Worm (Caenorhabditis elegans) whole organism, L1 larva: Measurements from ENCODE around the gene str-262.

Experiments
- C04F5.9 ChIP-seq: sonication (generic microtip); optimal IDR thresholded peaks from 2 replicates; lab custom pipeline; 2016; ENCODE audit warnings: missing genetic modification characterization, missing compliant biosample characterization
- F16B12.6 ChIP-seq: fragments of 150-350 bp; optimal IDR thresholded peaks from 2 replicates; lab custom pipeline; 2014; ENCODE audit warnings: missing biosample characterization, missing genetic modification characterization
- Y116A8C.19 ChIP-seq: sonication (generic microtip); optimal IDR thresholded peaks from 2 replicates; lab custom pipeline; 2016; ENCODE audit warnings: missing compliant biosample characterization, missing genetic modification characterization, borderline replicate concordance
- aha-1 ChIP-seq: fragments of 150-350 bp; optimal IDR thresholded peaks from 2 replicates; lab custom pipeline; 2014; ENCODE audit warnings: missing biosample characterization, missing genetic modification characterization
- alr-1 ChIP-seq: fragments of 200-800 bp; sonication (Bioruptor generic); optimal IDR thresholded peaks from 2 replicates; lab custom pipeline; 2018; ENCODE audit warnings: borderline replicate concordance, mild to moderate bottlenecking, missing genetic modification characterization, missing compliant biosample characterization
- blmp-1 ChIP-seq: fragments of 150-350 bp; optimal IDR thresholded peaks from 2 replicates; lab custom pipeline; 2014; ENCODE audit warnings: missing biosample characterization, missing genetic modification characterization
- ceh-63 ChIP-seq: fragments of 200-800 bp; sonication (Bioruptor generic); optimal IDR thresholded peaks from 2 replicates; lab custom pipeline; 2018; ENCODE audit warnings: mild to moderate bottlenecking, missing genetic modification characterization, missing compliant biosample characterization
- ceh-82 ChIP-seq, 3 experiments: fragments of 150-350 bp in 1 of 3; sonication (generic microtip) in 2 of 3; optimal IDR thresholded peaks; 2 replicates each; lab custom pipeline; 2014 to 2017; ENCODE audit warnings: missing biosample characterization in 3 of 3, missing genetic modification characterization in 3 of 3
- ceh-90 ChIP-seq: sonication (generic microtip); optimal IDR thresholded peaks from 2 replicates; lab custom pipeline; 2016; ENCODE audit warnings: missing genetic modification characterization, missing compliant biosample characterization
- dpl-1 ChIP-seq, 3 experiments: fragments of 150-350 bp in 2 of 3; sonication (generic microtip) in 1 of 3; optimal IDR thresholded peaks; 2 replicates each; lab custom pipeline; 2014 to 2017; ENCODE audit warnings: missing biosample characterization in 3 of 3, missing genetic modification characterization in 3 of 3, missing genetic modification reagents in 3 of 3
- dsc-1 ChIP-seq: sonication (generic microtip); optimal IDR thresholded peaks from 2 replicates; lab custom pipeline; 2016; ENCODE audit warnings: mild to moderate bottlenecking, missing genetic modification characterization, missing compliant biosample characterization
- efl-3 ChIP-seq: fragments of 200-800 bp; sonication (Bioruptor generic); optimal IDR thresholded peaks from 2 replicates; lab custom pipeline; 2018; ENCODE audit warnings: mild to moderate bottlenecking, missing genetic modification characterization, missing compliant biosample characterization
- egl-13 ChIP-seq: sonication (generic microtip); optimal IDR thresholded peaks from 2 replicates; lab custom pipeline; 2016; ENCODE audit warnings: missing genotype, missing genetic modification reagents, missing genetic modification characterization, missing compliant biosample characterization
- egl-27 ChIP-seq, 2 experiments: fragments of 150-350 bp in 1 of 2; sonication (generic microtip); optimal IDR thresholded peaks; 3 replicates each; lab custom pipeline; 2017 to 2018; ENCODE audit warnings: missing biosample characterization in 2 of 2, missing genetic modification characterization in 2 of 2, missing genetic modification reagents in 2 of 2
- elt-2 ChIP-seq: sonication (generic microtip); optimal IDR thresholded peaks from 2 replicates; lab custom pipeline; 2016; ENCODE audit warnings: missing genetic modification characterization, mild to moderate bottlenecking, inconsistent platforms, missing compliant biosample characterization, missing genetic modification reagents
- fkh-10 ChIP-seq: sonication (generic microtip); optimal IDR thresholded peaks from 2 replicates; lab custom pipeline; 2017; ENCODE audit warnings: missing biosample characterization, missing genetic modification reagents, missing genetic modification characterization
- fkh-4 ChIP-seq: sonication (generic microtip); optimal IDR thresholded peaks from 2 replicates; lab custom pipeline; 2016; ENCODE audit warnings: missing compliant biosample characterization, missing genetic modification characterization, borderline replicate concordance
- fkh-8 ChIP-seq: sonication (generic microtip); optimal IDR thresholded peaks from 2 replicates; lab custom pipeline; 2016; ENCODE audit warnings: mild to moderate bottlenecking, missing genetic modification characterization, missing compliant biosample characterization
- fos-1 ChIP-seq: fragments of 150-350 bp; optimal IDR thresholded peaks from 2 replicates; lab custom pipeline; 2014; ENCODE audit warnings: missing biosample characterization, missing genetic modification characterization
- grh-1 ChIP-seq: fragments of 200-800 bp; sonication (Bioruptor generic); IDR thresholded peaks from 2 replicates; pipeline ENCODE4 v1.3.6; 2022; ENCODE audit warnings: missing genetic modification reagents, missing genetic modification characterization, missing compliant biosample characterization
- hlh-4 ChIP-seq: sonication (generic microtip); optimal IDR thresholded peaks from 2 replicates; lab custom pipeline; 2016; ENCODE audit warnings: mild to moderate bottlenecking, missing genetic modification characterization, missing compliant biosample characterization
- hpl-2 ChIP-seq: fragments of 150-350 bp; optimal IDR thresholded peaks from 2 replicates; lab custom pipeline; 2014; ENCODE audit warnings: missing biosample characterization, missing genetic modification reagents, missing genetic modification characterization
- isw-1 ChIP-seq: fragments of 200-800 bp; sonication (Bioruptor generic); IDR thresholded peaks from 2 replicates; pipeline ENCODE4 v1.3.6; 2022; ENCODE audit warnings: missing genetic modification characterization, missing compliant biosample characterization
- lin-13 ChIP-seq: fragments of 150-350 bp; optimal IDR thresholded peaks from 2 replicates; lab custom pipeline; 2014; ENCODE audit warnings: missing biosample characterization, missing genetic modification reagents, missing genetic modification characterization
- lin-15B ChIP-seq: fragments of 150-350 bp; sonication (generic microtip); optimal IDR thresholded peaks from 3 replicates; lab custom pipeline; 2014; ENCODE audit warnings: missing biosample characterization, missing genetic modification characterization
- lin-35 ChIP-seq, 2 experiments: fragments of 150-350 bp; optimal IDR thresholded peaks; 2 replicates each; lab custom pipeline; 2014; ENCODE audit warnings: missing biosample characterization in 2 of 2, missing genetic modification characterization in 2 of 2, missing genetic modification reagents in 2 of 2
- lsy-2 ChIP-seq, 2 experiments: fragments of 150-350 bp; optimal IDR thresholded peaks; 2 replicates each; lab custom pipeline; 2014; ENCODE audit warnings: missing biosample characterization in 2 of 2, missing genetic modification characterization in 2 of 2
- mab-9 ChIP-seq: fragments of 200-800 bp; sonication (Bioruptor generic); IDR thresholded peaks from 2 replicates; pipeline ENCODE4 v1.3.6; 2022; ENCODE audit warnings: missing genetic modification reagents, missing genetic modification characterization, missing compliant biosample characterization
- mdl-1 ChIP-seq, 2 experiments: fragments of 150-350 bp; optimal IDR thresholded peaks; 2 replicates each; lab custom pipeline; 2014 to 2017; ENCODE audit warnings: missing biosample characterization in 2 of 2, missing genetic modification characterization in 2 of 2, inconsistent platforms in 1 of 2
- mef-2 ChIP-seq: fragments of 150-350 bp; optimal IDR thresholded peaks from 2 replicates; lab custom pipeline; 2014; ENCODE audit warnings: missing biosample characterization, missing genetic modification characterization
- nhr-11 ChIP-seq: fragments of 150-350 bp; optimal IDR thresholded peaks from 2 replicates; lab custom pipeline; 2014; ENCODE audit warnings: missing biosample characterization, missing genetic modification characterization
- nhr-12 ChIP-seq: sonication (generic microtip); optimal IDR thresholded peaks from 2 replicates; lab custom pipeline; 2017; ENCODE audit warnings: missing biosample characterization, missing genetic modification characterization
- nhr-20 ChIP-seq: sonication (generic microtip); optimal IDR thresholded peaks from 2 replicates; lab custom pipeline; 2016; ENCODE audit warnings: mild to moderate bottlenecking, missing genetic modification characterization, missing compliant biosample characterization
- nhr-28 ChIP-seq: fragments of 150-350 bp; optimal IDR thresholded peaks from 2 replicates; lab custom pipeline; 2014; ENCODE audit warnings: missing biosample characterization, missing genetic modification characterization
- nhr-76 ChIP-seq: sonication (generic microtip); optimal IDR thresholded peaks from 2 replicates; lab custom pipeline; 2017; ENCODE audit warnings: missing biosample characterization, missing genetic modification characterization
- pag-3 ChIP-seq: sonication (generic microtip); optimal IDR thresholded peaks from 2 replicates; lab custom pipeline; 2017; ENCODE audit warnings: missing genetic modification characterization, mild to moderate bottlenecking, missing compliant biosample characterization, antibody characterized with exemption, borderline replicate concordance; ENCODE audit not compliant: insufficient read depth
- pax-3 ChIP-seq: fragments of 200-800 bp; sonication (Bioruptor generic); optimal IDR thresholded peaks from 2 replicates; lab custom pipeline; 2018; ENCODE audit warnings: mild to moderate bottlenecking, missing genetic modification characterization, moderate library complexity, missing compliant biosample characterization
- pqm-1 ChIP-seq: sonication (generic microtip); optimal IDR thresholded peaks from 3 replicates; lab custom pipeline; 2017; ENCODE audit warnings: missing biosample characterization, missing genetic modification characterization
- rnt-1 ChIP-seq: sonication (generic microtip); optimal IDR thresholded peaks from 2 replicates; lab custom pipeline; 2016; ENCODE audit warnings: mild to moderate bottlenecking, missing genetic modification characterization, moderate library complexity, missing compliant biosample characterization
- snu-23 ChIP-seq: sonication (generic microtip); optimal IDR thresholded peaks from 2 replicates; lab custom pipeline; 2016; ENCODE audit warnings: missing genetic modification characterization, missing compliant biosample characterization
- sox-4 ChIP-seq: sonication (generic microtip); optimal IDR thresholded peaks from 2 replicates; lab custom pipeline; 2016; ENCODE audit warnings: missing genetic modification characterization, missing compliant biosample characterization
- sptf-1 ChIP-seq: fragments of 150-350 bp; optimal IDR thresholded peaks from 2 replicates; lab custom pipeline; 2014; ENCODE audit warnings: missing biosample characterization, missing genetic modification characterization
- sup-37 ChIP-seq: fragments of 200-800 bp; sonication (Bioruptor generic); optimal IDR thresholded peaks from 2 replicates; lab custom pipeline; 2018; ENCODE audit warnings: mild to moderate bottlenecking, missing genetic modification characterization, missing compliant biosample characterization
- tbx-2 ChIP-seq: sonication (generic microtip); optimal IDR thresholded peaks from 2 replicates; lab custom pipeline; 2016; ENCODE audit warnings: missing genetic modification characterization, missing compliant biosample characterization
- tlp-1 ChIP-seq: fragments of 150-350 bp; optimal IDR thresholded peaks from 2 replicates; lab custom pipeline; 2014; ENCODE audit warnings: missing biosample characterization, missing genetic modification characterization
- unc-130 ChIP-seq: fragments of 150-350 bp; optimal IDR thresholded peaks from 2 replicates; lab custom pipeline; 2017; ENCODE audit warnings: missing biosample characterization, missing genetic modification characterization, inconsistent platforms
- unc-30 ChIP-seq: sonication (generic microtip); optimal IDR thresholded peaks from 2 replicates; lab custom pipeline; 2017; ENCODE audit warnings: missing biosample characterization, missing genetic modification characterization
- unc-62 ChIP-seq: fragments of 150-350 bp; optimal IDR thresholded peaks from 2 replicates; lab custom pipeline; 2014; ENCODE audit warnings: missing biosample characterization, missing genetic modification reagents, missing genetic modification characterization
- vab-15 ChIP-seq: sonication (generic microtip); optimal IDR thresholded peaks from 2 replicates; lab custom pipeline; 2017; ENCODE audit warnings: missing genotype, mild to moderate bottlenecking, missing genetic modification characterization, missing compliant biosample characterization
- ztf-11 ChIP-seq, 2 experiments: sonication (generic microtip); optimal IDR thresholded peaks; 2 replicates each; lab custom pipeline; 2016 to 2017; ENCODE audit warnings: missing genetic modification characterization in 2 of 2, missing biosample characterization in 1 of 2, missing compliant biosample characterization in 1 of 2
- ztf-4 ChIP-seq: fragments of 150-350 bp; optimal IDR thresholded peaks from 2 replicates; lab custom pipeline; 2014; ENCODE audit warnings: missing biosample characterization, missing genetic modification characterization

The str-262 gene

ce11 chrV:727484-728351 is 24.9 kb downstream of the str-262 start, which contains the start of the genes icl-1 and srh-2:
TSS of gene icl-1 (minus strand) at chrV:728004.
TSS of gene srh-2 (plus strand) at chrV:728301.
- TF ChIP-seq lin-13 (GFP tag; lab: Kevin White, UChicago) (peak; percentile 38), F16B12.6 (tag; lab: Kevin White, UChicago) (no peak), fkh-10 (no peak), rnt-1 (tag; lab: Kevin White, UChicago) (peak; percentile 88), mdl-1 (tag; optimal IDR thresholded peaks at IDR 0.05; lab: Kevin White, UChicago) (peak in 1 of 2 experiments; percentile 85), pag-3 (tag; lab: Kevin White, UChicago) (peak; percentile 41), fos-1 (peak; percentile 23), isw-1 (GFP tag; lab: Robert Waterston, UW) (no peak), tlp-1 (tag; lab: Kevin White, UChicago) (no peak), pax-3 (no peak), dsc-1 (tag; lab: Kevin White, UChicago) (no peak), ceh-63 (GFP tag; lab: Kevin White, UChicago) (peak; percentile 54), sptf-1 (tag; lab: Kevin White, UChicago) (no peak), snu-23 (GFP tag; lab: Kevin White, UChicago) (peak; percentile 82), tbx-2 (tag; lab: Kevin White, UChicago) (peak; percentile 73), egl-27 (tag; optimal IDR thresholded peaks at IDR 0.05; lab: Kevin White, UChicago) (no peak), elt-2 (tag; lab: Kevin White, UChicago) (peak; percentile 67), nhr-20 (tag; lab: Kevin White, UChicago) (peak; percentile 85), C04F5.9 (peak; percentile 49), mab-9 (0 out of 2 replicates have a peak, but pooled peaks have one; percentile 13), blmp-1 (peak; percentile 17), mef-2 (tag; lab: Kevin White, UChicago) (no peak), alr-1 (no peak), hpl-2 (GFP tag; lab: Kevin White, UChicago) (no peak), nhr-76 (tag; lab: Kevin White, UChicago) (no peak), nhr-11 (tag; lab: Kevin White, UChicago) (no peak), pqm-1 (tag; lab: Kevin White, UChicago) (no peak), efl-3 (no peak), egl-13 (tag; lab: Kevin White, UChicago) (no peak), aha-1 (tag; lab: Kevin White, UChicago) (no peak), nhr-28 (tag; lab: Kevin White, UChicago) (no peak), unc-30 (no peak), unc-130 (tag; lab: Kevin White, UChicago) (peak; percentile 74), Y116A8C.19 (tag; lab: Kevin White, UChicago) (no peak), lin-35 (GFP tag; optimal IDR thresholded peaks at IDR 0.05; lab: Kevin White, UChicago) (peak in 1 of 2 experiments; percentile 75), lin-15B (tag; lab: Kevin White, UChicago) (no peak), fkh-4 (tag; lab: Kevin White, UChicago) (no peak), ceh-82 (tag; optimal IDR thresholded peaks at IDR 0.05; lab: Kevin White, UChicago) (no peak), vab-15 (tag; lab: Kevin White, UChicago) (peak; percentile 52), ztf-4 (tag; lab: Kevin White, UChicago) (peak; percentile 14), sup-37 (peak; percentile 59), nhr-12 (tag; lab: Kevin White, UChicago) (no peak), ceh-90 (tag; lab: Kevin White, UChicago) (no peak), fkh-8 (tag; lab: Kevin White, UChicago) (no peak), ztf-11 (tag; optimal IDR thresholded peaks at IDR 0.05; lab: Kevin White, UChicago) (peak in 1 of 2 experiments; percentile 27), unc-62 (no peak), hlh-4 (tag; lab: Kevin White, UChicago) (no peak), grh-1 (GFP tag; lab: Robert Waterston, UW) (no peak), sox-4 (peak; percentile 32), lsy-2 (tag; optimal IDR thresholded peaks at IDR 0.05; lab: Kevin White, UChicago) (peak; percentile 31 to 55), dpl-1 (GFP tag; optimal IDR thresholded peaks at IDR 0.05; lab: Kevin White, UChicago) (peak in 2 of 3 experiments; percentile 19 to 26)
